Worm (Caenorhabditis elegans): ENCODE results near the gene iars-1.

DNA sequence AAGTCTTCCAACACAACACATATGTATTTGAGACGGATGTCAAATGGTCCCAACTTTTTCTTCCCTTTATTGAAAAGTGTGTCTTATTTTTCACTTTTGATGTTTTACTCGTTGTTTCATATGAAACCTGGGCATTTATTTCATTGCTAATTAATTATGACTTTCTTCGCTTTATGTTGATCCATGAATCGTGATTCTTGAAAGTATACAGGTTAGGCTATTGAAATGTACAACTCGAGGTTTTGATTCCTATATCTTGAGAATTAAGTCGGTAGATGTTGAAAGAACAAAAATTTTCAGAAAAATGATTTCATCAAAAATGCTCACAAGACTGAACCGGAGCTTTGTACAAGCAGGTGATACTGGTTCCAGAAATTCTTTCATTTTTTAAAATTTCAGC, 18.7 kb downstream of the iars-1 start, which contains the start of gene nfu-1:
- TF ChIP-seq blmp-1 (tag; optimal IDR thresholded peaks at IDR 0.05) (no peak), pha-4 (tag; optimal IDR thresholded peaks at IDR 0.05) (no peak), sptf-1 (tag; optimal IDR thresholded peaks at IDR 0.05) (no peak)

Data from whole organism, mixed stage, embryonic.